Worm (Caenorhabditis elegans) whole organism, L3 larva: ENCODE results near the gene C26D10.3.

Experiments used
- ZK546.5 ChIP-seq: sonication (generic microtip); optimal IDR thresholded peaks from 2 replicates; lab custom pipeline; 2017; ENCODE audit warnings: missing biosample characterization, missing genetic modification characterization
- aly-2 ChIP-seq: fragments of 150-350 bp; optimal IDR thresholded peaks from 2 replicates; lab custom pipeline; 2014; ENCODE audit warnings: missing biosample characterization, missing genetic modification characterization
- ama-1 ChIP-seq: fragments of 150-350 bp; optimal IDR thresholded peaks from 2 replicates; lab custom pipeline; 2018
- ceh-9 ChIP-seq: sonication (generic microtip); optimal IDR thresholded peaks from 2 replicates; lab custom pipeline; 2018; ENCODE audit warnings: missing biosample characterization, missing genetic modification characterization
- fkh-10 ChIP-seq: sonication (generic microtip); optimal IDR thresholded peaks from 2 replicates; lab custom pipeline; 2017; ENCODE audit warnings: missing biosample characterization, missing genetic modification reagents, missing genetic modification characterization
- lsy-12 ChIP-seq: sonication (generic microtip); optimal IDR thresholded peaks from 2 replicates; lab custom pipeline; 2016; ENCODE audit warnings: mild to moderate bottlenecking, missing genetic modification characterization, missing compliant biosample characterization
- nhr-12 ChIP-seq: fragments of 150-350 bp; optimal IDR thresholded peaks from 2 replicates; lab custom pipeline; 2014; ENCODE audit warnings: missing biosample characterization, missing genetic modification characterization
- nhr-237 ChIP-seq: fragments of 150-350 bp; optimal IDR thresholded peaks from 2 replicates; lab custom pipeline; 2014; ENCODE audit warnings: missing biosample characterization, missing genetic modification characterization
- nhr-28 ChIP-seq: fragments of 150-350 bp; optimal IDR thresholded peaks from 2 replicates; lab custom pipeline; 2014; ENCODE audit warnings: missing biosample characterization, missing genetic modification characterization
- unc-62 ChIP-seq: fragments of 150-350 bp; sonication (generic microtip); optimal IDR thresholded peaks from 4 replicates; lab custom pipeline; 2014; ENCODE audit warnings: missing biosample characterization, missing genetic modification reagents, missing genetic modification characterization
- ztf-4 ChIP-seq: fragments of 150-350 bp; optimal IDR thresholded peaks from 2 replicates; lab custom pipeline; 2014; ENCODE audit warnings: missing biosample characterization, missing genetic modification characterization

ce11 chrII:8327450-8327849 is 2.3 kb downstream of the C26D10.3 start:
- TF ChIP-seq lsy-12 (tag; lab: Kevin White, UChicago) (no peak), aly-2 (tag; lab: Kevin White, UChicago) (no peak), ceh-9 (tag; lab: Kevin White, UChicago) (no peak), ztf-4 (tag; lab: Kevin White, UChicago) (no peak), nhr-237 (no peak), nhr-28 (tag; lab: Kevin White, UChicago) (no peak), fkh-10 (GFP tag; lab: Kevin White, UChicago) (no peak), ZK546.5 (tag; lab: Kevin White, UChicago) (no peak), unc-62 (GFP tag; lab: Kevin White, UChicago) (no peak), nhr-12 (tag; lab: Kevin White, UChicago) (no peak), ama-1 (lab: Kevin White, UChicago) (no peak)
